Fruit fly (Drosophila melanogaster) whole organism, prepupa: ENCODE data around the gene CG2680.

ENCODE experiments used
- Blimp-1 ChIP-seq: fragments of 200-800 bp; sonication (Bioruptor generic); optimal IDR thresholded peaks from 3 replicates; lab custom pipeline; 2017; ENCODE audit warnings: missing biosample characterization, missing genetic modification characterization, mild to moderate bottlenecking, moderate library complexity, missing genetic modification reagents
- CG10669 ChIP-seq: fragments of 200-800 bp; sonication (Bioruptor generic); optimal IDR thresholded peaks from 3 replicates; lab custom pipeline; 2018; ENCODE audit warnings: missing biosample characterization, mild to moderate bottlenecking, missing genetic modification characterization, moderate library complexity
- CG11294 ChIP-seq: fragments of 200-800 bp; sonication (Bioruptor generic); IDR thresholded peaks from 2 replicates; pipeline ENCODE4 v1.3.6; 2022; ENCODE audit warnings: missing biosample characterization, missing genetic modification characterization
- CG11762 ChIP-seq: fragments of 200-800 bp; sonication (Bioruptor generic); optimal IDR thresholded peaks from 3 replicates; lab custom pipeline; 2016; ENCODE audit warnings: missing biosample characterization, missing genetic modification characterization; ENCODE audit not compliant: insufficient read depth
- CG11902 ChIP-seq: fragments of 200-800 bp; sonication (Bioruptor generic); optimal IDR thresholded peaks from 3 replicates; lab custom pipeline; 2016; ENCODE audit warnings: missing biosample characterization, missing genetic modification characterization
- CG15336 ChIP-seq: fragments of 200-800 bp; sonication (Bioruptor generic); IDR thresholded peaks from 2 replicates; pipeline ENCODE4 v1.3.6; 2022; ENCODE audit warnings: missing biosample characterization, missing genetic modification characterization
- CG1621 ChIP-seq: fragments of 200-800 bp; sonication (Bioruptor generic); optimal IDR thresholded peaks from 3 replicates; lab custom pipeline; 2018; ENCODE audit warnings: missing biosample characterization, mild to moderate bottlenecking, missing genetic modification characterization
- CG16779 ChIP-seq: fragments of 200-800 bp; sonication (Bioruptor generic); optimal IDR thresholded peaks from 3 replicates; lab custom pipeline; 2017; ENCODE audit warnings: missing biosample characterization, mild to moderate bottlenecking, missing genetic modification characterization
- CG3032 ChIP-seq: fragments of 200-800 bp; optimal IDR thresholded peaks from 2 replicates; lab custom pipeline; 2019; ENCODE audit warnings: missing biosample characterization, mild to moderate bottlenecking, missing genetic modification characterization, moderate library complexity
- CG31627 ChIP-seq: fragments of 200-800 bp; sonication (Bioruptor generic); optimal IDR thresholded peaks from 3 replicates; lab custom pipeline; 2016; ENCODE audit warnings: missing biosample characterization, missing genetic modification characterization
- CG32006 ChIP-seq: fragments of 200-800 bp; sonication (Bioruptor generic); optimal IDR thresholded peaks from 3 replicates; lab custom pipeline; 2017; ENCODE audit warnings: missing biosample characterization, mild to moderate bottlenecking, missing genetic modification characterization
- CG34406 ChIP-seq: fragments of 200-800 bp; sonication (Bioruptor generic); optimal IDR thresholded peaks from 3 replicates; lab custom pipeline; 2016; ENCODE audit warnings: missing biosample characterization, missing genetic modification characterization
- CG3919 ChIP-seq: fragments of 200-800 bp; sonication (Bioruptor generic); optimal IDR thresholded peaks from 3 replicates; lab custom pipeline; 2016; ENCODE audit warnings: missing biosample characterization, missing genetic modification characterization
- CG4318 ChIP-seq: fragments of 200-800 bp; sonication (Bioruptor generic); optimal IDR thresholded peaks from 3 replicates; lab custom pipeline; 2017; ENCODE audit warnings: missing biosample characterization, mild to moderate bottlenecking, missing genetic modification characterization
- CG6163 ChIP-seq: fragments of 200-800 bp; sonication (Bioruptor generic); IDR thresholded peaks from 3 replicates; pipeline ENCODE4 v1.3.6; 2022; ENCODE audit warnings: missing biosample characterization, missing genetic modification characterization
- CG6276 ChIP-seq: fragments of 200-800 bp; sonication (Bioruptor generic); optimal IDR thresholded peaks from 2 replicates; lab custom pipeline; 2017; ENCODE audit warnings: missing biosample characterization, mild to moderate bottlenecking, missing genetic modification characterization
- CG6792 ChIP-seq: fragments of 200-800 bp; sonication (Bioruptor generic); optimal IDR thresholded peaks from 3 replicates; lab custom pipeline; 2016; ENCODE audit warnings: missing biosample characterization, missing genetic modification characterization
- CG6808 ChIP-seq: fragments of 200-800 bp; sonication (Bioruptor generic); optimal IDR thresholded peaks from 3 replicates; lab custom pipeline; 2017; ENCODE audit warnings: missing biosample characterization, missing genetic modification characterization, mild to moderate bottlenecking, moderate library complexity, missing genetic modification reagents
- CG7368 ChIP-seq: fragments of 200-800 bp; sonication (Bioruptor generic); optimal IDR thresholded peaks from 3 replicates; lab custom pipeline; 2016; ENCODE audit warnings: missing biosample characterization, missing genetic modification characterization
- CG8319 ChIP-seq: fragments of 200-800 bp; sonication (Bioruptor generic); optimal IDR thresholded peaks from 3 replicates; lab custom pipeline; 2016; ENCODE audit warnings: missing biosample characterization, missing genetic modification characterization
- CG8632 ChIP-seq: fragments of 200-800 bp; sonication (Bioruptor generic); optimal IDR thresholded peaks from 3 replicates; lab custom pipeline; 2016; ENCODE audit warnings: missing biosample characterization, missing genetic modification characterization
- Eip78C ChIP-seq: fragments of 200-800 bp; sonication (Bioruptor generic); peaks from one replicate; lab custom pipeline; 2016; ENCODE audit warnings: missing biosample characterization, missing genetic modification characterization
- Eip93F ChIP-seq: fragments of 200-800 bp; sonication (Bioruptor generic); optimal IDR thresholded peaks from 2 replicates; lab custom pipeline; 2016; ENCODE audit warnings: missing biosample characterization, mild to moderate bottlenecking, missing genetic modification characterization
- Ets21C ChIP-seq: fragments of 200-800 bp; sonication (Bioruptor generic); optimal IDR thresholded peaks from 3 replicates; lab custom pipeline; 2016; ENCODE audit warnings: missing biosample characterization, missing genetic modification characterization
- Ets96B ChIP-seq: fragments of 200-800 bp; optimal IDR thresholded peaks from 2 replicates; lab custom pipeline; 2019; ENCODE audit warnings: missing biosample characterization, mild to moderate bottlenecking, missing genetic modification characterization, moderate library complexity
- Lpt ChIP-seq: fragments of 200-800 bp; sonication (Bioruptor generic); optimal IDR thresholded peaks from 3 replicates; lab custom pipeline; 2016; ENCODE audit warnings: missing biosample characterization, missing genetic modification characterization
- Met ChIP-seq: fragments of 200-800 bp; sonication (Bioruptor generic); optimal IDR thresholded peaks from 3 replicates; lab custom pipeline; 2016; ENCODE audit warnings: missing biosample characterization, missing genetic modification characterization
- OdsH ChIP-seq: fragments of 200-800 bp; sonication (Bioruptor generic); optimal IDR thresholded peaks from 3 replicates; lab custom pipeline; 2016; ENCODE audit warnings: missing biosample characterization, missing genetic modification characterization
- Smox ChIP-seq: fragments of 200-800 bp; sonication (Bioruptor generic); optimal IDR thresholded peaks from 3 replicates; lab custom pipeline; 2016; ENCODE audit warnings: missing biosample characterization, missing genetic modification characterization
- Sox102F ChIP-seq: fragments of 200-800 bp; sonication (Bioruptor generic); optimal IDR thresholded peaks from 2 replicates; lab custom pipeline; 2016; ENCODE audit warnings: missing biosample characterization, mild to moderate bottlenecking, missing genetic modification characterization
- Sox14 ChIP-seq: fragments of 200-800 bp; sonication (Bioruptor generic); optimal IDR thresholded peaks from 3 replicates; lab custom pipeline; 2016; ENCODE audit warnings: missing biosample characterization, missing genetic modification characterization
- Sox15 ChIP-seq: fragments of 200-800 bp; sonication (Bioruptor generic); optimal IDR thresholded peaks from 3 replicates; lab custom pipeline; 2016; ENCODE audit warnings: missing biosample characterization, missing genetic modification characterization
- achi ChIP-seq: fragments of 200-800 bp; sonication (Bioruptor generic); optimal IDR thresholded peaks from 3 replicates; lab custom pipeline; 2016; ENCODE audit warnings: missing biosample characterization, missing genetic modification characterization
- dac ChIP-seq: fragments of 200-800 bp; sonication (Bioruptor generic); optimal IDR thresholded peaks from 2 replicates; lab custom pipeline; 2017; ENCODE audit warnings: missing biosample characterization, mild to moderate bottlenecking, missing genetic modification characterization
- dsx ChIP-seq: fragments of 200-800 bp; optimal IDR thresholded peaks from 3 replicates; lab custom pipeline; 2019; ENCODE audit warnings: missing biosample characterization, mild to moderate bottlenecking, missing genetic modification characterization, moderate library complexity; ENCODE audit not compliant: poor library complexity, severe bottlenecking
- eg ChIP-seq: fragments of 200-800 bp; sonication (Bioruptor generic); IDR thresholded peaks from 3 replicates; pipeline ENCODE4 v1.3.6; 2022; ENCODE audit warnings: missing biosample characterization, missing genetic modification characterization
- fd59A ChIP-seq: fragments of 200-800 bp; sonication (Bioruptor generic); optimal IDR thresholded peaks from 2 replicates; lab custom pipeline; 2017; ENCODE audit warnings: missing biosample characterization, mild to moderate bottlenecking, missing genetic modification characterization, missing genetic modification reagents
- fd85E ChIP-seq: fragments of 200-800 bp; sonication (Bioruptor generic); optimal IDR thresholded peaks from 3 replicates; lab custom pipeline; 2016; ENCODE audit warnings: missing biosample characterization, missing genetic modification characterization
- fkh ChIP-seq: fragments of 200-800 bp; sonication (Bioruptor generic); optimal IDR thresholded peaks from 3 replicates; lab custom pipeline; 2017; ENCODE audit warnings: missing biosample characterization, mild to moderate bottlenecking, missing genetic modification characterization, moderate library complexity
- pdm3 ChIP-seq: fragments of 200-800 bp; sonication (Bioruptor generic); optimal IDR thresholded peaks from 3 replicates; lab custom pipeline; 2016; ENCODE audit warnings: missing biosample characterization, missing genetic modification characterization
- salr ChIP-seq, 2 experiments: fragments of 200-800 bp; sonication (Bioruptor generic); optimal IDR thresholded peaks; 3 replicates each; lab custom pipeline; 2016 to 2018; ENCODE audit warnings: missing biosample characterization in 2 of 2, missing genetic modification characterization in 2 of 2, mild to moderate bottlenecking in 1 of 2
- ss ChIP-seq, 2 experiments: fragments of 200-800 bp; sonication (Bioruptor generic); optimal IDR thresholded peaks; 2 replicates in 1 of 2; 3 replicates in 1 of 2; lab custom pipeline; 2017 to 2018; ENCODE audit warnings: mild to moderate bottlenecking in 2 of 2, missing biosample characterization in 2 of 2, missing genetic modification characterization in 2 of 2, moderate library complexity in 1 of 2
- svp ChIP-seq: fragments of 200-800 bp; sonication (Bioruptor generic); peaks from one replicate; lab custom pipeline; 2016; ENCODE audit warnings: missing biosample characterization, missing genetic modification characterization
- topi ChIP-seq: fragments of 200-800 bp; sonication (Bioruptor generic); optimal IDR thresholded peaks from 3 replicates; lab custom pipeline; 2016; ENCODE audit warnings: missing biosample characterization, missing genetic modification characterization
- vri ChIP-seq: fragments of 200-800 bp; sonication (Bioruptor generic); optimal IDR thresholded peaks from 3 replicates; lab custom pipeline; 2016; ENCODE audit warnings: missing biosample characterization, mild to moderate bottlenecking, missing genetic modification characterization

Gene CG2680

DNA sequence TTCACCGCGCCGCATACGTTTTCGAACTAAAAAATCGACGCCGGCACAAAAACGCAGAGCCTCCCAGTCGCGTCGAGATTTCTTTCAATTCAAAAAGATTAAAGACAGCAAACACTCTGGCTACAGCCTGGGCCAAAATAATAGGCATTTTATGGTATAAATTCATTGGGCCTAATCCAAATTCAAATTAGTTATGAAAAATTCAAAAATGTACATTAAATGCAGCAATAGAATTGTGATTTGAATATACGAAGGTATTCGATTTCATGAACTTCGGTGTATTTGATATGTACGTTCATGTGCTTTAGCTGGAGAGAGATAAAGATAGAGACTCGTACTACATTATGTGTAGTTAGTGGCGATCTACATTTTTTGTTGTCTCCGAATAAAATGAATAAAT is 36.8 kb upstream of the CG2680 start, which contains the start of gene Syx4 (continued):
- TF ChIP-seq CG15336 (peak; percentile 96), CG6808 (GFP tag; lab: Kevin White, UChicago) (peak; percentile 74), CG6792 (GFP tag; lab: Kevin White, UChicago) (peak; percentile 92), CG3032 (tag; lab: Kevin White, UChicago) (peak; percentile 85), CG11294 (GFP tag; lab: Robert Waterston, UW) (peak; percentile 92), achi (GFP tag; lab: Kevin White, UChicago) (peak; percentile 91), CG6163 (GFP tag; lab: Robert Waterston, UW) (peak; percentile 95), Eip78C (GFP tag; lab: Kevin White, UChicago) (peak; percentile 97), OdsH (peak; percentile 92), Ets21C (peak; percentile 81), Blimp-1 (GFP tag; lab: Kevin White, UChicago) (peak; percentile 65), CG34406 (GFP tag; lab: Kevin White, UChicago) (peak; percentile 91), CG11902 (GFP tag; lab: Kevin White, UChicago) (peak; percentile 81), Lpt (GFP tag; lab: Kevin White, UChicago) (peak; percentile 85), CG1621 (tag; lab: Kevin White, UChicago) (peak; percentile 89), CG10669 (GFP tag; lab: Kevin White, UChicago) (peak; percentile 90), CG8632 (GFP tag; lab: Kevin White, UChicago) (peak; percentile 86), salr (GFP tag; optimal IDR thresholded peaks at IDR 0.05; lab: Kevin White, UChicago) (peak; percentile 77 to 84)
- TF ChIP-seq, all 60 proteins: peak for 59

DNA sequence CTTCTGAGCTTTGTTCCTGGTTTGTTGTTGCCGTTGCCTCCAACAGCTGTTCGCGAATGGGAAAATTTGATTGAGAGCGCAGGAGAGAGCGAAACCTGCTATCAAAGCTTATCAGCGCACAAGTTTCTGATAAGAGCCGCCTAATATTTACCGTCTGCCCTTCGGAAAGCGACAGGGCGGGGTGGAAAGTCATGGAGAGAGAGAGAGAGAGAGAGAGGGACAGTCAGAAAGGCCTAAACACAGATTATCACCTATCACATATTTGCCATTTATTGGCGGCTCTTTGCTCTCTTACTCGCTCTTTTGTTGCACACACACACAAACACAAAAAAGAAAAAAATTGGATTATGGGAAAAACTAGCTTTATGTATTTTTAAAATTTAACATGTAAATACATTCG is 36.4 kb upstream of the CG2680 start:
- no peak for TF ChIP-seq CG32006 (GFP tag; lab: Kevin White, UChicago)
- no peak for TF ChIP-seq eg (GFP tag; lab: Robert Waterston, UW)
- no peak for TF ChIP-seq CG34406 (GFP tag; lab: Kevin White, UChicago)
- no peak for TF ChIP-seq dsx (GFP tag; lab: Kevin White, UChicago)
- no peak for TF ChIP-seq Ets96B
- TF ChIP-seq Eip93F (GFP tag; lab: Kevin White, UChicago), result no peak
- TF ChIP-seq Sox102F (GFP tag; lab: Kevin White, UChicago), result no peak

DNA sequence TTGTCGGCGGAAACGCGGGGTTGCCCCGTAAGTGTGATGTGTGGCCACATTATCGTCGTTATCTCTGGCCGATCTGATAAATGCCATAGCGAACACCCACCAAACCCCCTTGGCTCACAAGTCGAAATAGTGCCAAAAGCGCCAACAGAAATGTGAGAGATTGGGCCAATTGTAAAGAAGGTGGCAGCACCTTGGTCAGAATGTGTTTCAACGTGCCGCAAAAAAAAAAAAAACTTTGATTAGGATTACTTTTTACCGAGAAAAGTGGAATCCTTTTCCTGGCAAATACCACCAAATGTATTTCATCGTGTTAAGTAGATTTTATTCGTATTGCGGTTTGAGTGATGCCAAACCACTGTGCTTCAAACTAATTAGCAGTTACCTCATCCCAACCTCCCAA is 35.8 kb upstream of the CG2680 start:
- no peak for TF ChIP-seq fd59A (GFP tag; lab: Kevin White, UChicago)
- peak; percentile 24 for TF ChIP-seq Sox102F (GFP tag; lab: Kevin White, UChicago)
- TF ChIP-seq Smox (GFP tag; lab: Kevin White, UChicago), result peak; percentile 5
- no peak for TF ChIP-seq ss (GFP tag; optimal IDR thresholded peaks at IDR 0.05; lab: Kevin White, UChicago)
- TF ChIP-seq CG7368 (GFP tag; lab: Kevin White, UChicago), result no peak
- no peak for TF ChIP-seq fd85E (GFP tag; lab: Kevin White, UChicago)
- TF ChIP-seq CG34406 (GFP tag; lab: Kevin White, UChicago), result peak; percentile 28
- no peak for TF ChIP-seq Blimp-1 (GFP tag; lab: Kevin White, UChicago)
- peak; percentile 23 for TF ChIP-seq Ets21C
- TF ChIP-seq topi (GFP tag; lab: Kevin White, UChicago), result peak; percentile 31
- TF ChIP-seq fkh, result no peak
- TF ChIP-seq CG6163 (GFP tag; lab: Robert Waterston, UW), result peak; percentile 66
- TF ChIP-seq CG3032 (tag; lab: Kevin White, UChicago), result no peak
- TF ChIP-seq svp (GFP tag; lab: Kevin White, UChicago), result no peak
- peak; percentile 48 for TF ChIP-seq CG32006 (GFP tag; lab: Kevin White, UChicago)
- TF ChIP-seq Ets96B, result no peak
- peak; percentile 29 for TF ChIP-seq vri (GFP tag; lab: Kevin White, UChicago)
- TF ChIP-seq CG6276 (GFP tag; lab: Kevin White, UChicago), result no peak
- TF ChIP-seq CG3919 (GFP tag; lab: Kevin White, UChicago), result peak; percentile 16
- no peak for TF ChIP-seq Eip93F (GFP tag; lab: Kevin White, UChicago)
- TF ChIP-seq Met, result peak; percentile 34
- TF ChIP-seq dac, result no peak
- peak; percentile 12 for TF ChIP-seq Sox15
- no peak for TF ChIP-seq CG11902 (GFP tag; lab: Kevin White, UChicago)
- TF ChIP-seq CG8319 (GFP tag; lab: Kevin White, UChicago), result no peak
- no peak for TF ChIP-seq CG16779 (tag; lab: Kevin White, UChicago)
- TF ChIP-seq CG10669 (GFP tag; lab: Kevin White, UChicago), result no peak
- no peak for TF ChIP-seq CG6808 (GFP tag; lab: Kevin White, UChicago)
- TF ChIP-seq CG15336, result no peak
- peak; percentile 46 for TF ChIP-seq pdm3 (GFP tag; lab: Kevin White, UChicago)
- peak; percentile 37 for TF ChIP-seq OdsH
- TF ChIP-seq Sox14 (GFP tag; lab: Kevin White, UChicago), result peak; percentile 24
- TF ChIP-seq CG11762 (GFP tag; lab: Kevin White, UChicago), result no peak
- peak; percentile 68 for TF ChIP-seq Eip78C (GFP tag; lab: Kevin White, UChicago)
- peak; percentile 51 for TF ChIP-seq CG31627 (GFP tag; lab: Kevin White, UChicago)
- no peak for TF ChIP-seq CG4318 (GFP tag; lab: Kevin White, UChicago)
- no peak for TF ChIP-seq Lpt (GFP tag; lab: Kevin White, UChicago)
